Fruit fly (Drosophila melanogaster) whole organism, embryonic: ENCODE data around the gene UQCR-14.
A peak's percentile ranks its signal among the peaks of the same experiment; 100 is the strongest.

Experiments used
- Aef1 ChIP-seq: fragments of 200-800 bp; sonication (Bioruptor generic); IDR thresholded peaks from 3 replicates; pipeline ENCODE4 v1.3.6; 2022; ENCODE audit warnings: missing biosample characterization, missing genetic modification characterization
- CG10366 ChIP-seq: fragments of 200-800 bp; sonication (Bioruptor generic); IDR thresholded peaks from 2 replicates; pipeline ENCODE4 v1.3.6; 2022; ENCODE audit warnings: missing biosample characterization, missing genetic modification characterization
- CG13624 ChIP-seq: fragments of 200-800 bp; sonication (Bioruptor generic); optimal IDR thresholded peaks from 2 replicates; lab custom pipeline; 2016; ENCODE audit warnings: missing biosample characterization, missing genetic modification characterization
- CG15011 ChIP-seq: fragments of 200-800 bp; sonication (Bioruptor generic); optimal IDR thresholded peaks from 3 replicates; lab custom pipeline; 2018; ENCODE audit warnings: missing biosample characterization, mild to moderate bottlenecking, missing genetic modification characterization
- CG1529 ChIP-seq: fragments of 200-800 bp; sonication (Bioruptor generic); optimal IDR thresholded peaks from 3 replicates; lab custom pipeline; 2018; ENCODE audit warnings: missing biosample characterization, missing genetic modification characterization
- CG15479 ChIP-seq: fragments of 200-800 bp; sonication (Bioruptor generic); optimal IDR thresholded peaks from 3 replicates; lab custom pipeline; 2019; ENCODE audit warnings: missing biosample characterization, mild to moderate bottlenecking, missing genetic modification characterization, moderate library complexity
- CG16863 ChIP-seq: fragments of 200-800 bp; sonication (Bioruptor generic); optimal IDR thresholded peaks from 3 replicates; lab custom pipeline; 2016; ENCODE audit warnings: missing biosample characterization, missing genetic modification characterization
- CG17359 ChIP-seq: fragments of 200-800 bp; sonication (Bioruptor generic); optimal IDR thresholded peaks from 3 replicates; lab custom pipeline; 2018; ENCODE audit warnings: missing biosample characterization, mild to moderate bottlenecking, missing genetic modification characterization, moderate library complexity
- CG17802 ChIP-seq: fragments of 200-800 bp; sonication (Bioruptor generic); optimal IDR thresholded peaks from 2 replicates; lab custom pipeline; 2018; ENCODE audit warnings: missing biosample characterization, mild to moderate bottlenecking, missing genetic modification characterization, moderate library complexity
- CG18262 ChIP-seq: fragments of 200-800 bp; optimal IDR thresholded peaks from 3 replicates; lab custom pipeline; 2019; ENCODE audit warnings: missing biosample characterization, mild to moderate bottlenecking, missing genetic modification characterization, moderate library complexity
- CG2202 ChIP-seq: fragments of 200-800 bp; sonication (Bioruptor generic); optimal IDR thresholded peaks from 2 replicates; lab custom pipeline; 2018; ENCODE audit warnings: missing biosample characterization, mild to moderate bottlenecking, missing genetic modification characterization
- CG31388 ChIP-seq: fragments of 200-800 bp; sonication (Bioruptor generic); optimal IDR thresholded peaks from 2 replicates; lab custom pipeline; 2016; ENCODE audit warnings: missing biosample characterization, missing genetic modification characterization
- CG34422 ChIP-seq: fragments of 200-800 bp; sonication (Bioruptor generic); IDR thresholded peaks from 3 replicates; pipeline ENCODE4 v1.3.6; 2022; ENCODE audit warnings: missing biosample characterization, missing genetic modification characterization
- CG6765 ChIP-seq: fragments of 200-800 bp; sonication (Bioruptor generic); optimal IDR thresholded peaks from 3 replicates; lab custom pipeline; 2017; ENCODE audit warnings: missing biosample characterization, mild to moderate bottlenecking, missing genetic modification characterization
- CG6791 ChIP-seq: fragments of 200-800 bp; sonication (Bioruptor generic); IDR thresholded peaks from 3 replicates; pipeline ENCODE4 v1.3.6; 2022; ENCODE audit warnings: missing biosample characterization, missing genetic modification characterization; ENCODE audit not compliant: partially characterized antibody
- CG7271 ChIP-seq: fragments of 200-800 bp; sonication (Bioruptor generic); optimal IDR thresholded peaks from 2 replicates; lab custom pipeline; 2018; ENCODE audit warnings: missing biosample characterization, mild to moderate bottlenecking, missing genetic modification characterization, moderate library complexity
- CG7963 ChIP-seq: fragments of 200-800 bp; sonication (Bioruptor generic); IDR thresholded peaks from 3 replicates; pipeline ENCODE4 v1.3.6; 2022; ENCODE audit warnings: missing biosample characterization, missing genetic modification characterization; ENCODE audit not compliant: partially characterized antibody
- CG9876 ChIP-seq: fragments of 200-800 bp; sonication (Bioruptor generic); optimal IDR thresholded peaks from 2 replicates; lab custom pipeline; 2016; ENCODE audit warnings: missing biosample characterization, missing genetic modification characterization
- Dfd ChIP-seq, 2 experiments: fragments of >200 bp; optimal IDR thresholded peaks; 2 replicates each; lab custom pipeline; 2017; ENCODE audit warnings: missing biosample characterization in 2 of 2, missing genetic modification characterization in 2 of 2
- Dll ChIP-seq: fragments of 200-800 bp; sonication (Bioruptor generic); IDR thresholded peaks from 4 replicates; pipeline ENCODE4 v1.3.6; 2022; ENCODE audit warnings: missing biosample characterization, missing genetic modification characterization; ENCODE audit not compliant: partially characterized antibody
- Gug ChIP-seq: fragments of 200-800 bp; sonication (Bioruptor generic); IDR thresholded peaks from 4 replicates; pipeline ENCODE4 v1.3.6; 2022; ENCODE audit warnings: missing biosample characterization, missing genetic modification characterization
- H15 ChIP-seq: fragments of 200-800 bp; sonication (Bioruptor generic); IDR thresholded peaks from 3 replicates; pipeline ENCODE4 v1.3.6; 2022; ENCODE audit warnings: missing biosample characterization, missing genetic modification characterization
- Kr ChIP-seq: fragments of 200-800 bp; sonication (Bioruptor generic); optimal IDR thresholded peaks from 2 replicates; lab custom pipeline; 2017; ENCODE audit warnings: missing biosample characterization, mild to moderate bottlenecking, missing genetic modification characterization
- PHDP ChIP-seq: fragments of 200-800 bp; sonication (Bioruptor generic); optimal IDR thresholded peaks from 3 replicates; lab custom pipeline; 2018; ENCODE audit warnings: missing biosample characterization, mild to moderate bottlenecking, missing genetic modification characterization, moderate library complexity
- ap ChIP-seq: fragments of 200-800 bp; sonication (Bioruptor generic); IDR thresholded peaks from 2 replicates; pipeline ENCODE4 v1.3.6; 2022; ENCODE audit warnings: missing biosample characterization, missing genetic modification characterization
- bigmax ChIP-seq: fragments of 200-800 bp; sonication (Bioruptor generic); optimal IDR thresholded peaks from 2 replicates; lab custom pipeline; 2018; ENCODE audit warnings: missing biosample characterization, mild to moderate bottlenecking, missing genetic modification characterization
- br ChIP-seq: fragments of >200 bp; optimal IDR thresholded peaks from 2 replicates; lab custom pipeline; 2017
- cad ChIP-seq: fragments of >200 bp; optimal IDR thresholded peaks from 2 replicates; lab custom pipeline; 2017; ENCODE audit warnings: missing biosample characterization, missing genetic modification characterization
- corto ChIP-seq: fragments of 200-800 bp; sonication (Bioruptor generic); optimal IDR thresholded peaks from 2 replicates; lab custom pipeline; 2016; ENCODE audit warnings: missing biosample characterization, mild to moderate bottlenecking, missing genetic modification characterization, moderate library complexity
- crc ChIP-seq: fragments of 200-800 bp; sonication (Bioruptor generic); optimal IDR thresholded peaks from 2 replicates; lab custom pipeline; 2016; ENCODE audit warnings: missing biosample characterization, missing genetic modification characterization
- danr ChIP-seq: fragments of 200-800 bp; sonication (Bioruptor generic); IDR thresholded peaks from 2 replicates; pipeline ENCODE4 v1.3.6; 2022; ENCODE audit warnings: missing biosample characterization, missing genetic modification characterization
- disco-r ChIP-seq: fragments of 200-800 bp; sonication (Bioruptor generic); optimal IDR thresholded peaks from 2 replicates; lab custom pipeline; 2016; ENCODE audit warnings: missing biosample characterization, missing genetic modification characterization
- dm ChIP-seq: fragments of 200-800 bp; sonication (Bioruptor generic); optimal IDR thresholded peaks from 3 replicates; lab custom pipeline; 2016; ENCODE audit warnings: missing biosample characterization, missing genetic modification characterization
- dmrt99B ChIP-seq: fragments of 200-800 bp; sonication (Bioruptor generic); optimal IDR thresholded peaks from 2 replicates; lab custom pipeline; 2018; ENCODE audit warnings: missing biosample characterization, mild to moderate bottlenecking, missing genetic modification characterization, moderate library complexity
- en ChIP-seq: fragments of 200-800 bp; sonication (Bioruptor generic); optimal IDR thresholded peaks from 2 replicates; lab custom pipeline; 2016; ENCODE audit warnings: missing biosample characterization, missing genetic modification characterization
- hb ChIP-seq: fragments of 200-800 bp; sonication (Bioruptor generic); IDR thresholded peaks from 3 replicates; pipeline ENCODE4 v1.3.6; 2022; ENCODE audit warnings: missing biosample characterization, missing genetic modification characterization; ENCODE audit not compliant: partially characterized antibody
- lilli ChIP-seq: fragments of 200-800 bp; sonication (Bioruptor generic); optimal IDR thresholded peaks from 3 replicates; lab custom pipeline; 2016; ENCODE audit warnings: missing biosample characterization, missing genetic modification characterization
- lmd ChIP-seq: fragments of 200-800 bp; sonication (Bioruptor generic); IDR thresholded peaks from 2 replicates; pipeline ENCODE4 v1.3.6; 2022; ENCODE audit warnings: missing biosample characterization, missing genetic modification characterization
- nau ChIP-seq: fragments of 200-800 bp; sonication (Bioruptor generic); optimal IDR thresholded peaks from 3 replicates; lab custom pipeline; 2017; ENCODE audit warnings: missing biosample characterization, mild to moderate bottlenecking, missing genetic modification characterization, missing genetic modification reagents
- nmo ChIP-seq: fragments of 200-800 bp; sonication (Bioruptor generic); optimal IDR thresholded peaks from 2 replicates; lab custom pipeline; 2018; ENCODE audit warnings: missing biosample characterization, mild to moderate bottlenecking, missing genetic modification characterization, moderate library complexity
- pb ChIP-seq: fragments of 200-800 bp; sonication (Bioruptor generic); optimal IDR thresholded peaks from 3 replicates; lab custom pipeline; 2016; ENCODE audit warnings: missing biosample characterization, missing genetic modification characterization
- prd ChIP-seq, 3 experiments: fragments of >200 bp in 2 of 3; fragments of 200-800 bp in 1 of 3; sonication (Bioruptor generic) in 1 of 3; optimal IDR thresholded peaks in 2 of 3; IDR thresholded peaks in 1 of 3; 2 replicates in 2 of 3; 3 replicates in 1 of 3; pipeline versions ENCODE4 v1.3.6 to Lab custom; 2017 to 2022; ENCODE audit warnings: missing biosample characterization in 1 of 3, missing genetic modification characterization in 1 of 3
- pros ChIP-seq: fragments of 200-800 bp; sonication (Bioruptor generic); optimal IDR thresholded peaks from 3 replicates; lab custom pipeline; 2019; ENCODE audit warnings: missing biosample characterization, mild to moderate bottlenecking, missing genetic modification characterization, moderate library complexity
- run ChIP-seq: fragments of 200-800 bp; sonication (Bioruptor generic); optimal IDR thresholded peaks from 3 replicates; lab custom pipeline; 2018; ENCODE audit warnings: missing biosample characterization, mild to moderate bottlenecking, missing genetic modification characterization
- shn ChIP-seq: fragments of 200-800 bp; sonication (Bioruptor generic); optimal IDR thresholded peaks from 3 replicates; lab custom pipeline; 2016; ENCODE audit warnings: missing biosample characterization, missing genetic modification characterization
- sob ChIP-seq: fragments of 200-800 bp; sonication (Bioruptor generic); IDR thresholded peaks from 2 replicates; pipeline ENCODE4 v1.3.6; 2022; ENCODE audit warnings: missing biosample characterization, missing genetic modification characterization
- trem ChIP-seq: fragments of 200-800 bp; optimal IDR thresholded peaks from 3 replicates; lab custom pipeline; 2019; ENCODE audit warnings: missing biosample characterization, mild to moderate bottlenecking, missing genetic modification characterization, moderate library complexity
- trh ChIP-seq: fragments of 200-800 bp; sonication (Bioruptor generic); optimal IDR thresholded peaks from 2 replicates; lab custom pipeline; 2016; ENCODE audit warnings: missing biosample characterization, missing genetic modification characterization
- twi ChIP-seq: fragments of 200-800 bp; optimal IDR thresholded peaks from 2 replicates; lab custom pipeline; 2019; ENCODE audit warnings: missing biosample characterization, mild to moderate bottlenecking, missing genetic modification characterization, moderate library complexity
- vvl ChIP-seq: fragments of 200-800 bp; sonication (Bioruptor generic); IDR thresholded peaks from 2 replicates; pipeline ENCODE4 v1.3.6; 2022; ENCODE audit warnings: missing biosample characterization, missing genetic modification characterization

UQCR-14 gene

dm6 chrX:16332615-16333288 lies 46.7 kb downstream of the UQCR-14 start (continued):
- peak; percentile 85 for TF ChIP-seq CG10366 (GFP tag; lab: Robert Waterston, UW)
- TF ChIP-seq Dfd (GFP tag; optimal IDR thresholded peaks at IDR 0.05; lab: Kevin White, UChicago), result no peak
- no peak for TF ChIP-seq hb (GFP tag; lab: Robert Waterston, UW)
- peak; percentile 91 for TF ChIP-seq CG34422 (GFP tag; lab: Robert Waterston, UW)
- peak; percentile 89 for TF ChIP-seq sob (GFP tag; lab: Robert Waterston, UW)
- TF ChIP-seq prd (optimal IDR thresholded peaks at IDR 0.05; lab: Kevin White, UChicago), result no peak
- peak; percentile 94 for TF ChIP-seq prd (GFP tag; IDR thresholded peaks at IDR 0.05; lab: Robert Waterston, UW)
- peak; percentile 62 for TF ChIP-seq Kr (GFP tag; lab: Kevin White, UChicago)
- peak; percentile 61 for TF ChIP-seq bigmax
- peak; percentile 93 for TF ChIP-seq disco-r (GFP tag; lab: Kevin White, UChicago)
- TF ChIP-seq CG13624 (GFP tag; lab: Kevin White, UChicago), result peak; percentile 96
- TF ChIP-seq PHDP (tag; lab: Kevin White, UChicago), result peak; percentile 96
- peak; percentile 85 for TF ChIP-seq Gug (GFP tag; lab: Robert Waterston, UW)
- peak; percentile 91 for TF ChIP-seq CG9876 (GFP tag; lab: Kevin White, UChicago)
- peak; percentile 95 for TF ChIP-seq lmd (GFP tag; lab: Robert Waterston, UW)
- TF ChIP-seq ap, result peak; percentile 73
- TF ChIP-seq br (lab: Kevin White, UChicago), result no peak
- TF ChIP-seq cad (GFP tag; lab: Kevin White, UChicago), result no peak
- peak; percentile 73 for TF ChIP-seq CG31388 (GFP tag; lab: Kevin White, UChicago)
- peak; percentile 90 for TF ChIP-seq dm
- peak; percentile 89 for TF ChIP-seq trem (tag; lab: Kevin White, UChicago)
- TF ChIP-seq CG6791 (GFP tag; lab: Robert Waterston, UW), result no peak
- peak; percentile 76 for TF ChIP-seq trh (GFP tag; lab: Kevin White, UChicago)
- TF ChIP-seq danr, result peak; percentile 90
- TF ChIP-seq CG16863 (GFP tag; lab: Kevin White, UChicago), result peak; percentile 96
- peak; percentile 75 for TF ChIP-seq CG7271 (tag; lab: Kevin White, UChicago)
- peak; percentile 95 for TF ChIP-seq CG17359 (tag; lab: Kevin White, UChicago)
- TF ChIP-seq CG15011 (GFP tag; lab: Kevin White, UChicago), result peak; percentile 95
- peak; percentile 91 for TF ChIP-seq Aef1 (GFP tag; lab: Robert Waterston, UW)
- peak; percentile 96 for TF ChIP-seq crc (GFP tag; lab: Kevin White, UChicago)
- peak; percentile 91 for TF ChIP-seq en (GFP tag; lab: Kevin White, UChicago)
- peak; percentile 93 for TF ChIP-seq vvl (GFP tag; lab: Robert Waterston, UW)
- peak; percentile 98 for TF ChIP-seq CG18262
- TF ChIP-seq CG1529, result peak; percentile 95
- TF ChIP-seq shn (GFP tag; lab: Kevin White, UChicago), result peak; percentile 94
- TF ChIP-seq twi, result peak; percentile 94
- TF ChIP-seq lilli, result peak; percentile 97
- peak; percentile 94 for TF ChIP-seq CG6765 (GFP tag; lab: Kevin White, UChicago)
- TF ChIP-seq pros (GFP tag; lab: Kevin White, UChicago), result peak; percentile 85
- TF ChIP-seq nau, result peak; percentile 95
- peak; percentile 86 for TF ChIP-seq H15
- no peak for TF ChIP-seq CG7963 (GFP tag; lab: Robert Waterston, UW)
- peak; percentile 94 for TF ChIP-seq CG2202 (tag; lab: Kevin White, UChicago)
- TF ChIP-seq dmrt99B (tag; lab: Kevin White, UChicago), result peak; percentile 98
- no peak for TF ChIP-seq Dll (GFP tag; lab: Robert Waterston, UW)
- peak; percentile 92 for TF ChIP-seq pb (GFP tag; lab: Kevin White, UChicago)
- TF ChIP-seq nmo, result peak; percentile 98
- TF ChIP-seq corto, result peak; percentile 53
- peak; percentile 95 for TF ChIP-seq run
- no peak for TF ChIP-seq CG15479 (GFP tag; lab: Kevin White, UChicago)
- peak; percentile 81 for TF ChIP-seq CG17802 (tag; lab: Kevin White, UChicago)
